Fruit fly (Drosophila melanogaster) whole organism, prepupa: ENCODE data around the gene Srp9.

Experiments
- Blimp-1 ChIP-seq: fragments of 200-800 bp; sonication (Bioruptor generic); optimal IDR thresholded peaks from 3 replicates; lab custom pipeline; 2017; ENCODE audit warnings: missing biosample characterization, missing genetic modification characterization, mild to moderate bottlenecking, moderate library complexity, missing genetic modification reagents
- CG3032 ChIP-seq: fragments of 200-800 bp; optimal IDR thresholded peaks from 2 replicates; lab custom pipeline; 2019; ENCODE audit warnings: missing biosample characterization, mild to moderate bottlenecking, missing genetic modification characterization, moderate library complexity
- CG3919 ChIP-seq: fragments of 200-800 bp; sonication (Bioruptor generic); optimal IDR thresholded peaks from 3 replicates; lab custom pipeline; 2016; ENCODE audit warnings: missing biosample characterization, missing genetic modification characterization
- CG6808 ChIP-seq: fragments of 200-800 bp; sonication (Bioruptor generic); optimal IDR thresholded peaks from 3 replicates; lab custom pipeline; 2017; ENCODE audit warnings: missing biosample characterization, missing genetic modification characterization, mild to moderate bottlenecking, moderate library complexity, missing genetic modification reagents
- CG6854 ChIP-seq: fragments of 200-800 bp; sonication (Bioruptor generic); optimal IDR thresholded peaks from 2 replicates; lab custom pipeline; 2017; ENCODE audit warnings: missing biosample characterization, mild to moderate bottlenecking, missing genetic modification characterization
- eg ChIP-seq: fragments of 200-800 bp; sonication (Bioruptor generic); IDR thresholded peaks from 3 replicates; pipeline ENCODE4 v1.3.6; 2022; ENCODE audit warnings: missing biosample characterization, missing genetic modification characterization
- fd85E ChIP-seq: fragments of 200-800 bp; sonication (Bioruptor generic); optimal IDR thresholded peaks from 3 replicates; lab custom pipeline; 2016; ENCODE audit warnings: missing biosample characterization, missing genetic modification characterization

DNA sequence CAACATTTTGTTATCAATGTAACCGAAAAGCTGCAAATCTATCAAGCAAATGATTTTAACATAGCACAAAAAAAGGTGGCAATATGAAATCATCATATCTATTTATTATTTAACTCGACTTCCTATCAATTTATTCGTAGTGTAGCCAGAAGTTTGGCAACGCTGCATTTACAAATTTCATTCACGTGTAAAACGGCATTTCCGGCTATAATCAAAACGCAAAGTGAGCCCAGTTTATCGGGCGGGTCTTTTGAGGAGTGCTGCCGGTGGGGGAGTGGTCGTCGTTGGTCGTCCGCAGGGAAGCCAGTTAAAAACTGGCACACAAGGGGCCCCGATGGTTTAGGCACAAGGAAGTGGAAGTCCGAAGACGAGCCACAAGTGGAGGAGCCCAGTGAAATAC lies 45.8 kb downstream of the Srp9 start:
- no peak for TF ChIP-seq CG3032
- no peak for TF ChIP-seq eg (GFP tag; lab: Robert Waterston, UW)
- no peak for TF ChIP-seq CG6808 (GFP tag; lab: Kevin White, UChicago)
- TF ChIP-seq Blimp-1 (GFP tag; lab: Kevin White, UChicago) = no peak
- no peak for TF ChIP-seq CG3919
- no peak for TF ChIP-seq CG6854 (GFP tag; lab: Kevin White, UChicago)
- no peak for TF ChIP-seq fd85E (GFP tag; lab: Kevin White, UChicago)
